Fruit fly (Drosophila melanogaster): ENCODE results near the gene Cmpk.
A peak's percentile ranks its signal among the peaks of the same experiment; 100 is the strongest.

Gene Cmpk

DNA sequence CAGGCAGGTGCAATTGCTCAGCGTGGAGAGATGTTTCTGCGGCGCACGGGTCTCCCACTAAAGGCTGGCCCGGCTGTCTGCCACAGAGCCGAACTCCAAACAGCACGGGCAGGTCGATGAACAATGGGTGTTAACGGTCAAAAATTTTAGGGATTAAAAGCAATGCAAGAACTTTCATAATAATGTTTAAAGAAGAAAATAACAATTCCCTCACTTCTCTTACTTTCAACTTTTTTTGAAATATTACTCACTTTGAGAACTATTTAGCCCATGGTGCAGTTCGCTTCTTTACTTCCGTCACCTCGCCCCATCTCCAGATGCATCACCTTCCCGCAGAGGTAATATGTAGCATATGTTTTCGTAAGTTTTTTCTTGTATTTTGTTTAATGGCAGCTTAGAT is 17.2 kb upstream of the Cmpk start (continued):
- TF ChIP-seq row (GFP tag; IDR thresholded peaks at IDR 0.05) (peak; percentile 48; the same call in 1 of the 3 replicates), CG12236 (GFP tag; optimal IDR thresholded peaks at IDR 0.05) (no peak), CG1647 (GFP tag; optimal IDR thresholded peaks at IDR 0.05) (no peak), PHDP (tag; optimal IDR thresholded peaks at IDR 0.05) (no peak), abd-A (tag; optimal IDR thresholded peaks at IDR 0.05) (no peak), Sox102F (GFP tag; optimal IDR thresholded peaks at IDR 0.05) (peak; percentile 55), zf30C (GFP tag; optimal IDR thresholded peaks at IDR 0.05) (no peak), Sry-β (GFP tag; optimal IDR thresholded peaks at IDR 0.05) (no peak), Side (GFP tag; optimal IDR thresholded peaks at IDR 0.05) (no peak), ftz-f1 (GFP tag; optimal IDR thresholded peaks at IDR 0.05) (no peak), chm (GFP tag; IDR thresholded peaks at IDR 0.05) (no peak), ase (GFP tag; IDR thresholded peaks at IDR 0.05) (no peak), HLHmδ (GFP tag; optimal IDR thresholded peaks at IDR 0.05) (no peak), CG6254 (GFP tag; optimal IDR thresholded peaks at IDR 0.05) (peak; percentile 44), unpg (GFP tag; optimal IDR thresholded peaks at IDR 0.05) (no peak), CG14860 (GFP tag; IDR thresholded peaks at IDR 0.05; ENCODE audit: partially characterized antibody) (no peak), dati (GFP tag; IDR thresholded peaks at IDR 0.05) (no peak), CG2875 (GFP tag; optimal IDR thresholded peaks at IDR 0.05) (no peak), vnd (GFP tag; IDR thresholded peaks at IDR 0.05; ENCODE audit: partially characterized antibody) (no peak), nmo (GFP tag; optimal IDR thresholded peaks at IDR 0.05) (peak; percentile 32), CG10366 (GFP tag; IDR thresholded peaks at IDR 0.05) (peak; percentile 30; the same call in 1 of the 2 replicates), Xrp1 (GFP tag; IDR thresholded peaks at IDR 0.05) (peak; percentile 64), CG9437 (GFP tag; optimal IDR thresholded peaks at IDR 0.05) (no peak), ATbp (GFP tag; optimal IDR thresholded peaks at IDR 0.05) (peak; percentile 26), CG2889 (GFP tag; IDR thresholded peaks at IDR 0.05) (no peak), toy (GFP tag; IDR thresholded peaks at IDR 0.05) (no peak), CG2712 (tag; optimal IDR thresholded peaks at IDR 0.05) (peak; percentile 41), Trl (optimal IDR thresholded peaks at IDR 0.05) (no peak), Trl (GFP tag; optimal IDR thresholded peaks at IDR 0.05) (no peak), lmd (GFP tag; IDR thresholded peaks at IDR 0.05) (peak; percentile 44; the same call in 1 of the 2 replicates), CG1602 (GFP tag; optimal IDR thresholded peaks at IDR 0.05) (peak; percentile 15), nau (GFP tag; optimal IDR thresholded peaks at IDR 0.05) (no peak), oc (tag; optimal IDR thresholded peaks at IDR 0.05) (no peak), CG6654 (GFP tag; optimal IDR thresholded peaks at IDR 0.05) (no peak), CG31441 (GFP tag; IDR thresholded peaks at IDR 0.05) (peak; percentile 24; the same call in 1 of the 2 replicates), Dek (tag; optimal IDR thresholded peaks at IDR 0.05) (no peak), bab2 (GFP tag; optimal IDR thresholded peaks at IDR 0.05) (no peak), H15 (GFP tag; IDR thresholded peaks at IDR 0.05) (no peak), E2f1 (GFP tag; IDR thresholded peaks at IDR 0.05) (peak; percentile 29; the same call in 1 of the 2 replicates), CG11560 (tag; IDR thresholded peaks at IDR 0.05) (no peak), z (GFP tag; IDR thresholded peaks at IDR 0.05) (no peak), CrebB (tag; optimal IDR thresholded peaks at IDR 0.05) (no peak), CG15601 (tag; optimal IDR thresholded peaks at IDR 0.05) (no peak), gce (GFP tag; IDR thresholded peaks at IDR 0.05) (no peak), Sox100B (GFP tag; optimal IDR thresholded peaks at IDR 0.05) (no peak), CG6175 (GFP tag; IDR thresholded peaks at IDR 0.05) (no peak), Jarid2 (GFP tag; optimal IDR thresholded peaks at IDR 0.05) (no peak), CG42726 (GFP tag; IDR thresholded peaks at IDR 0.05; ENCODE audit: partially characterized antibody) (no peak), ci (GFP tag; IDR thresholded peaks at IDR 0.05) (peak; percentile 79), CG8359 (GFP tag; optimal IDR thresholded peaks at IDR 0.05; ENCODE audit: borderline replicate concordance) (no peak), HmgD (GFP tag; optimal IDR thresholded peaks at IDR 0.05) (no peak), gt (GFP tag; IDR thresholded peaks at IDR 0.05) (no peak)

Data from whole organism, embryonic.